Worm (Caenorhabditis elegans): ENCODE results near the gene R10H10.4.

ce11 chrIV:10391827-10392226 lies 2.9 kb downstream of the R10H10.4 start, which contains the start of gene spe-26:
- TF ChIP-seq die-1 (tag; optimal IDR thresholded peaks at IDR 0.05) (no peak), ztf-3 (GFP tag; optimal IDR thresholded peaks at IDR 0.05) (no peak), B0019.2 (GFP tag; conservative IDR thresholded peaks at IDR 0.05) (no peak), F52B5.7 (tag; optimal IDR thresholded peaks at IDR 0.05) (no peak), hrde-1 (tag; optimal IDR thresholded peaks at IDR 0.05; ENCODE audit: borderline replicate concordance) (no peak), ceh-100 (GFP tag; IDR thresholded peaks at IDR 0.05) (no peak), egrh-3 (GFP tag; IDR thresholded peaks at IDR 0.05) (no peak), nfya-1 (tag; optimal IDR thresholded peaks at IDR 0.05; ENCODE audit: borderline replicate concordance, insufficient read depth) (no peak), ceh-27 (GFP tag; optimal IDR thresholded peaks at IDR 0.05) (no peak), ceh-79 (tag; optimal IDR thresholded peaks at IDR 0.05) (no peak), ama-1 (optimal IDR thresholded peaks at IDR 0.05) (no peak), ama-1 (GFP tag; optimal IDR thresholded peaks at IDR 0.05) (no peak), hmg-20 (GFP tag; IDR thresholded peaks at IDR 0.05) (no peak)

Measured in whole organism, young adult.